Fruit fly (Drosophila melanogaster) whole organism, embryonic: ENCODE results near the gene CG42711.

Source experiments
- ATbp ChIP-seq: fragments of 200-800 bp; sonication (Bioruptor generic); optimal IDR thresholded peaks from 2 replicates; lab custom pipeline; 2017; ENCODE audit warnings: missing biosample characterization, mild to moderate bottlenecking, missing genetic modification characterization, missing genetic modification reagents
- CG10209 ChIP-seq: fragments of 200-800 bp; sonication (Bioruptor generic); optimal IDR thresholded peaks from 3 replicates; lab custom pipeline; 2017; ENCODE audit warnings: missing biosample characterization, mild to moderate bottlenecking, missing genetic modification characterization, missing genetic modification reagents
- CG10267 ChIP-seq: fragments of 200-800 bp; sonication (Bioruptor generic); optimal IDR thresholded peaks from 2 replicates; lab custom pipeline; 2018; ENCODE audit warnings: missing biosample characterization, mild to moderate bottlenecking, missing genetic modification characterization, moderate library complexity
- CG10462 ChIP-seq: fragments of 200-800 bp; sonication (Bioruptor generic); optimal IDR thresholded peaks from 2 replicates; lab custom pipeline; 2016; ENCODE audit warnings: missing biosample characterization, missing genetic modification characterization
- CG10543 ChIP-seq: fragments of 200-800 bp; sonication (Bioruptor generic); optimal IDR thresholded peaks from 3 replicates; lab custom pipeline; 2017; ENCODE audit warnings: missing biosample characterization, mild to moderate bottlenecking, missing genetic modification characterization, moderate library complexity
- CG10654 ChIP-seq: fragments of 200-800 bp; sonication (Bioruptor generic); optimal IDR thresholded peaks from 2 replicates; lab custom pipeline; 2016; ENCODE audit warnings: missing biosample characterization, missing genetic modification characterization
- CG11695 ChIP-seq: fragments of 200-800 bp; sonication (Bioruptor generic); IDR thresholded peaks from 3 replicates; pipeline ENCODE4 v1.3.6; 2022; ENCODE audit warnings: missing biosample characterization, missing genetic modification characterization
- CG13775 ChIP-seq: fragments of 200-800 bp; sonication (Bioruptor generic); optimal IDR thresholded peaks from 3 replicates; lab custom pipeline; 2017; ENCODE audit warnings: missing biosample characterization, mild to moderate bottlenecking, missing genetic modification characterization
- CG14860 ChIP-seq: fragments of 200-800 bp; sonication (Bioruptor generic); IDR thresholded peaks from 3 replicates; pipeline ENCODE4 v1.3.6; 2022; ENCODE audit warnings: missing biosample characterization, missing genetic modification characterization; ENCODE audit not compliant: partially characterized antibody
- CG1602 ChIP-seq: fragments of 200-800 bp; sonication (Bioruptor generic); optimal IDR thresholded peaks from 3 replicates; lab custom pipeline; 2016; ENCODE audit warnings: missing biosample characterization, missing genetic modification characterization
- CG17359 ChIP-seq: fragments of 200-800 bp; sonication (Bioruptor generic); optimal IDR thresholded peaks from 3 replicates; lab custom pipeline; 2018; ENCODE audit warnings: missing biosample characterization, mild to moderate bottlenecking, missing genetic modification characterization, moderate library complexity
- CG1832 ChIP-seq: fragments of 200-800 bp; sonication (Bioruptor generic); optimal IDR thresholded peaks from 2 replicates; lab custom pipeline; 2017; ENCODE audit warnings: missing biosample characterization, mild to moderate bottlenecking, missing genetic modification characterization, inconsistent platforms
- CG18599 ChIP-seq: fragments of 200-800 bp; sonication (Bioruptor generic); optimal IDR thresholded peaks from 3 replicates; lab custom pipeline; 2017; ENCODE audit warnings: missing biosample characterization, missing genetic modification characterization, mild to moderate bottlenecking, moderate library complexity, missing genetic modification reagents
- CG31224 ChIP-seq: fragments of 200-800 bp; sonication (Bioruptor generic); IDR thresholded peaks from 2 replicates; pipeline ENCODE4 v1.3.6; 2022; ENCODE audit warnings: missing biosample characterization, missing genetic modification characterization
- CG34422 ChIP-seq: fragments of 200-800 bp; sonication (Bioruptor generic); IDR thresholded peaks from 3 replicates; pipeline ENCODE4 v1.3.6; 2022; ENCODE audit warnings: missing biosample characterization, missing genetic modification characterization
- CG6683 ChIP-seq: fragments of 200-800 bp; sonication (Bioruptor generic); optimal IDR thresholded peaks from 2 replicates; lab custom pipeline; 2017; ENCODE audit warnings: missing biosample characterization, mild to moderate bottlenecking, missing genetic modification characterization, missing genetic modification reagents
- CG6689 ChIP-seq: fragments of 200-800 bp; sonication (Bioruptor generic); IDR thresholded peaks from 2 replicates; pipeline ENCODE4 v1.3.6; 2022; ENCODE audit warnings: missing biosample characterization, missing genetic modification characterization
- CG7786 ChIP-seq: fragments of 200-800 bp; sonication (Bioruptor generic); optimal IDR thresholded peaks from 2 replicates; lab custom pipeline; 2016; ENCODE audit warnings: missing biosample characterization, missing genetic modification characterization
- CG9609 ChIP-seq: fragments of 200-800 bp; sonication (Bioruptor generic); optimal IDR thresholded peaks from 3 replicates; lab custom pipeline; 2016; ENCODE audit warnings: missing biosample characterization, missing genetic modification characterization
- CG9817 ChIP-seq: fragments of 200-800 bp; sonication (Bioruptor generic); optimal IDR thresholded peaks from 2 replicates; lab custom pipeline; 2018; ENCODE audit warnings: missing biosample characterization, mild to moderate bottlenecking, missing genetic modification characterization, moderate library complexity
- CG9932 ChIP-seq: fragments of 200-800 bp; sonication (Bioruptor generic); IDR thresholded peaks from 2 replicates; pipeline ENCODE4 v1.3.6; 2022; ENCODE audit warnings: missing biosample characterization, missing genetic modification characterization
- CTCF ChIP-seq: fragments of 200-800 bp; sonication (Bioruptor generic); optimal IDR thresholded peaks from 2 replicates; lab custom pipeline; 2017; ENCODE audit warnings: missing biosample characterization, mild to moderate bottlenecking, missing genetic modification characterization, moderate library complexity
- Dek ChIP-seq: fragments of 200-800 bp; sonication (Bioruptor generic); optimal IDR thresholded peaks from 3 replicates; lab custom pipeline; 2019; ENCODE audit warnings: missing biosample characterization, mild to moderate bottlenecking, missing genetic modification characterization, moderate library complexity
- Fer3 ChIP-seq: fragments of 200-800 bp; sonication (Bioruptor generic); optimal IDR thresholded peaks from 2 replicates; lab custom pipeline; 2018; ENCODE audit warnings: missing biosample characterization, mild to moderate bottlenecking, missing genetic modification characterization, moderate library complexity
- Gug ChIP-seq: fragments of 200-800 bp; sonication (Bioruptor generic); IDR thresholded peaks from 4 replicates; pipeline ENCODE4 v1.3.6; 2022; ENCODE audit warnings: missing biosample characterization, missing genetic modification characterization
- HHEX ChIP-seq: fragments of 200-800 bp; sonication (Bioruptor generic); optimal IDR thresholded peaks from 3 replicates; lab custom pipeline; 2017; ENCODE audit warnings: missing biosample characterization, mild to moderate bottlenecking, missing genetic modification characterization, missing genetic modification reagents
- HLH4C ChIP-seq: fragments of 200-800 bp; sonication (Bioruptor generic); IDR thresholded peaks from 3 replicates; pipeline ENCODE4 v1.3.6; 2022; ENCODE audit warnings: missing biosample characterization, missing genetic modification characterization; ENCODE audit not compliant: partially characterized antibody
- Hand ChIP-seq: fragments of 200-800 bp; sonication (Bioruptor generic); optimal IDR thresholded peaks from 2 replicates; lab custom pipeline; 2017; ENCODE audit warnings: mild to moderate bottlenecking, missing biosample characterization, missing genetic modification reagents, missing genetic modification characterization
- HmgZ ChIP-seq: fragments of 200-800 bp; sonication (Bioruptor generic); optimal IDR thresholded peaks from 2 replicates; lab custom pipeline; 2018; ENCODE audit warnings: missing biosample characterization, mild to moderate bottlenecking, missing genetic modification characterization
- Hmr ChIP-seq: fragments of 200-800 bp; sonication (Bioruptor generic); optimal IDR thresholded peaks from 3 replicates; lab custom pipeline; 2017; ENCODE audit warnings: mild to moderate bottlenecking, missing biosample characterization, missing genetic modification reagents, missing genetic modification characterization
- Hr51 ChIP-seq, 2 experiments: fragments of 200-800 bp; sonication (Bioruptor generic); optimal IDR thresholded peaks; 2 replicates in 1 of 2; 3 replicates in 1 of 2; lab custom pipeline; 2016 to 2018; ENCODE audit warnings: missing biosample characterization in 2 of 2, missing genetic modification characterization in 2 of 2, mild to moderate bottlenecking in 1 of 2, moderate library complexity in 1 of 2
- Lhr ChIP-seq: fragments of 200-800 bp; sonication (Bioruptor generic); optimal IDR thresholded peaks from 3 replicates; lab custom pipeline; 2017; ENCODE audit warnings: mild to moderate bottlenecking, missing biosample characterization, missing genetic modification reagents, missing genetic modification characterization
- Med ChIP-seq: fragments of 200-800 bp; sonication (Bioruptor generic); peaks from one replicate; lab custom pipeline; 2016; ENCODE audit warnings: missing biosample characterization, missing genetic modification characterization, mild to moderate bottlenecking, inconsistent platforms, moderate library complexity
- Rx ChIP-seq: fragments of 200-800 bp; sonication (Bioruptor generic); IDR thresholded peaks from 2 replicates; pipeline ENCODE4 v1.3.6; 2022; ENCODE audit warnings: missing biosample characterization, missing genetic modification characterization
- abd-A ChIP-seq: fragments of 200-800 bp; sonication (Bioruptor generic); optimal IDR thresholded peaks from 3 replicates; lab custom pipeline; 2019; ENCODE audit warnings: missing biosample characterization, mild to moderate bottlenecking, missing genetic modification characterization, moderate library complexity
- chinmo ChIP-seq: fragments of 200-800 bp; sonication (Bioruptor generic); IDR thresholded peaks from 4 replicates; pipeline ENCODE4 v1.3.6; 2022; ENCODE audit warnings: missing biosample characterization, missing genetic modification characterization; ENCODE audit not compliant: partially characterized antibody
- chm ChIP-seq: fragments of 200-800 bp; sonication (Bioruptor generic); IDR thresholded peaks from 2 replicates; pipeline ENCODE4 v1.3.6; 2022; ENCODE audit warnings: missing biosample characterization, missing genetic modification characterization
- crol ChIP-seq: fragments of 200-800 bp; sonication (Bioruptor generic); IDR thresholded peaks from 2 replicates; pipeline ENCODE4 v1.3.6; 2022; ENCODE audit warnings: missing biosample characterization, missing genetic modification characterization
- crp ChIP-seq, 2 experiments: fragments of 200-800 bp; sonication (Bioruptor generic); optimal IDR thresholded peaks; 2 replicates in 1 of 2; 3 replicates in 1 of 2; lab custom pipeline; 2017; ENCODE audit warnings: missing biosample characterization in 2 of 2, missing genetic modification characterization in 2 of 2, mild to moderate bottlenecking in 1 of 2, moderate library complexity in 1 of 2
- ewg ChIP-seq: fragments of 200-800 bp; sonication (Bioruptor generic); optimal IDR thresholded peaks from 3 replicates; lab custom pipeline; 2017; ENCODE audit warnings: mild to moderate bottlenecking, missing biosample characterization, missing genetic modification reagents, missing genetic modification characterization
- fd3F ChIP-seq: fragments of 200-800 bp; sonication (Bioruptor generic); optimal IDR thresholded peaks from 2 replicates; lab custom pipeline; 2018; ENCODE audit warnings: missing biosample characterization, mild to moderate bottlenecking, missing genetic modification characterization, moderate library complexity
- grau ChIP-seq: fragments of 200-800 bp; optimal IDR thresholded peaks from 3 replicates; lab custom pipeline; 2019; ENCODE audit warnings: missing biosample characterization, mild to moderate bottlenecking, missing genetic modification characterization, moderate library complexity
- jumu ChIP-seq: fragments of 200-800 bp; sonication (Bioruptor generic); optimal IDR thresholded peaks from 3 replicates; lab custom pipeline; 2016; ENCODE audit warnings: missing biosample characterization, missing genetic modification characterization
- kah ChIP-seq: fragments of 200-800 bp; sonication (Bioruptor generic); optimal IDR thresholded peaks from 2 replicates; lab custom pipeline; 2018; ENCODE audit warnings: missing biosample characterization, mild to moderate bottlenecking, missing genetic modification characterization
- pnt ChIP-seq: fragments of 200-800 bp; sonication (Bioruptor generic); optimal IDR thresholded peaks from 3 replicates; lab custom pipeline; 2016; ENCODE audit warnings: missing biosample characterization, missing genetic modification characterization
- pum ChIP-seq: fragments of 200-800 bp; sonication (Bioruptor generic); optimal IDR thresholded peaks from 2 replicates; lab custom pipeline; 2016; ENCODE audit warnings: missing biosample characterization, missing genetic modification characterization
- ro ChIP-seq: fragments of 200-800 bp; sonication (Bioruptor generic); IDR thresholded peaks from 2 replicates; pipeline ENCODE4 v1.3.6; 2022; ENCODE audit warnings: missing biosample characterization, missing genetic modification characterization
- sd ChIP-seq: fragments of 200-800 bp; sonication (Bioruptor generic); optimal IDR thresholded peaks from 3 replicates; lab custom pipeline; 2018; ENCODE audit warnings: missing biosample characterization, mild to moderate bottlenecking, missing genetic modification characterization, moderate library complexity
- ttk ChIP-seq: fragments of 200-800 bp; sonication (Bioruptor generic); IDR thresholded peaks from 2 replicates; pipeline ENCODE4 v2.1.2; 2022; ENCODE audit warnings: missing biosample characterization, missing genetic modification characterization
- tx ChIP-seq: fragments of 200-800 bp; sonication (Bioruptor generic); optimal IDR thresholded peaks from 2 replicates; lab custom pipeline; 2016; ENCODE audit warnings: missing biosample characterization, missing genetic modification characterization
- wor ChIP-seq: fragments of 200-800 bp; sonication (Bioruptor generic); IDR thresholded peaks from 2 replicates; pipeline ENCODE4 v1.3.6; 2022; ENCODE audit warnings: missing biosample characterization, missing genetic modification characterization

Gene CG42711

DNA sequence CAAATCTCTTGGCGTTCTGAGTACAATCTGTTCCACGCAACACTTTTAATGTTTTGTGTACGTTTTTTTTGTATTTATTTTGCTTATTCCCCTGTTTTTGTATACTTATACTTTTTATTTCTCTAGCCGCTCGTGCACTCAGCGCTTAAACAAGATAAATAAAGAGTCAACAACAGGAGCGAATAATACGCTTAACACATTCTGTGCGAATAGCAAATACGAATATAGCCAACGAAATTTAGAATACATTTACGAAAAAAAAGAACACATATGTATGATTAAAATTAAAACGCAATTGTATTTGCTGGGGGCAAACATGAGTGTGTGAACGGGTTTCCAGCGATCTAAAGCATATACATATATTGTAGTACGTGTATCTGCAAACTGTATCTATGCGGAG is 49.2 kb downstream of the CG42711 start (continued):
- TF ChIP-seq CG31224 (GFP tag; lab: Robert Waterston, UW) (no peak), fd3F (GFP tag; lab: Kevin White, UChicago) (peak; percentile 52), CG34422 (GFP tag; lab: Robert Waterston, UW) (no peak), CG10209 (peak; percentile 27), ttk (GFP tag; lab: Robert Waterston, UW) (no peak), CG1602 (no peak), Fer3 (tag; lab: Kevin White, UChicago) (peak; percentile 51), CG9817 (tag; lab: Kevin White, UChicago) (peak; percentile 6), CG10462 (no peak), sd (tag; lab: Kevin White, UChicago) (peak; percentile 61), kah (GFP tag; lab: Kevin White, UChicago) (no peak), HHEX (GFP tag; lab: Kevin White, UChicago) (peak; percentile 17), CG13775 (GFP tag; lab: Kevin White, UChicago) (no peak), pnt (GFP tag; lab: Kevin White, UChicago) (no peak), CG18599 (peak; percentile 68), Rx (GFP tag; lab: Robert Waterston, UW) (no peak), Hmr (GFP tag; lab: Kevin White, UChicago) (peak; percentile 81), ATbp (no peak), Lhr (GFP tag; lab: Kevin White, UChicago) (no peak), CTCF (GFP tag; lab: Kevin White, UChicago) (no peak), CG10267 (tag; lab: Kevin White, UChicago) (no peak), CG9609 (GFP tag; lab: Kevin White, UChicago) (no peak), CG7786 (GFP tag; lab: Kevin White, UChicago) (peak; percentile 24), ewg (GFP tag; lab: Kevin White, UChicago) (no peak), grau (peak; percentile 6), CG17359 (tag; lab: Kevin White, UChicago) (no peak), crp (GFP tag; optimal IDR thresholded peaks at IDR 0.05; lab: Kevin White, UChicago) (no peak), ro (GFP tag; lab: Robert Waterston, UW) (no peak), CG9932 (GFP tag; lab: Robert Waterston, UW) (0 out of 2 replicates have a peak, but pooled peaks have one; percentile 34), crol (GFP tag; lab: Robert Waterston, UW) (no peak), CG1832 (GFP tag; lab: Kevin White, UChicago) (no peak), CG6683 (GFP tag; lab: Kevin White, UChicago) (no peak), CG6689 (GFP tag; lab: Robert Waterston, UW) (no peak), Hr51 (GFP tag; optimal IDR thresholded peaks at IDR 0.05; lab: Kevin White, UChicago) (no peak), chinmo (0 out of 4 replicates have a peak, but pooled peaks have one; percentile 24), CG14860 (GFP tag; lab: Robert Waterston, UW) (no peak), HLH4C (GFP tag; lab: Robert Waterston, UW) (no peak), HmgZ (tag; lab: Kevin White, UChicago) (no peak), abd-A (tag; lab: Kevin White, UChicago) (no peak), Dek (tag; lab: Kevin White, UChicago) (peak; percentile 28), wor (GFP tag; lab: Robert Waterston, UW) (no peak), Gug (no peak), CG10654 (GFP tag; lab: Kevin White, UChicago) (no peak), jumu (GFP tag; lab: Kevin White, UChicago) (no peak), Hand (GFP tag; lab: Kevin White, UChicago) (peak; percentile 14), CG11695 (GFP tag; lab: Robert Waterston, UW) (no peak), Med (GFP tag; lab: Kevin White, UChicago) (peak; percentile 82), pum (no peak), tx (no peak), CG10543 (GFP tag; lab: Kevin White, UChicago) (peak; percentile 68), chm (GFP tag; lab: Robert Waterston, UW) (no peak)
